In the genomic region with DNA sequence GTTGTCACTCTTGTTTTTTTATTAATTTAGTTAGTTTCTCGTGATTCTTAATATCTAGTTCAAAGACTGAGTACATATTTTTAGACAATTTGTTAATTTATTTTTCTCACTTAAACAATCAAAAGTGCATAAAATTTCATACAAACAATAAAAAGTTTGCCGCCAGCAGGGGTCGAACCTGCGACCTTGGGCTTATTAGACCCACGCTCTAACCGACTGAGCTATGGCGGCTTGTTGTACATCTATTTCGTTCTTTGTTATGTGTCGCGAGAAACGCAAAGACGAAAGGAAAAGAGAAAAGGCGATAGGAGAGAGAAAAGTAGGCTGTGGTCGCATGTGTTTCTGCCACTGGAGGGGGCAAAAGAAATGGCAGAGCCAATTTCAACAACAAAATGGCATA, we compare ENCODE assay signal across 4 worm cellular contexts.
A peak's percentile ranks its signal among the peaks of the same experiment; 100 is the strongest.
TF ChIP-seq lines count a peak whose summit lies in the region.

No protein-coding gene starts in this region.

TF ChIP-seq in whole organism, L2 larva, 48 proteins besides CTCF, POLR2A, EP300 and RAD21 (continues in another document):
- TF ChIP-seq snpc-4 (tag; optimal IDR thresholded peaks at IDR 0.05; lab: Kevin White, UChicago) (peak; percentile 23), lin-11 (tag; optimal IDR thresholded peaks at IDR 0.05; lab: Kevin White, UChicago) (peak; percentile 69), crh-2 (tag; optimal IDR thresholded peaks at IDR 0.05; lab: Kevin White, UChicago) (peak; percentile 84), ceh-82 (tag; optimal IDR thresholded peaks at IDR 0.05; lab: Kevin White, UChicago) (no peak), ZK546.5 (tag; optimal IDR thresholded peaks at IDR 0.05; lab: Kevin White, UChicago) (no peak), fos-1 (tag; optimal IDR thresholded peaks at IDR 0.05; lab: Kevin White, UChicago) (peak; percentile 91), unc-62 (GFP tag; optimal IDR thresholded peaks at IDR 0.05; lab: Kevin White, UChicago) (peak; percentile 26), nhr-10 (tag; optimal IDR thresholded peaks at IDR 0.05; lab: Kevin White, UChicago) (no peak), sma-9 (GFP tag; optimal IDR thresholded peaks at IDR 0.05; lab: Kevin White, UChicago) (peak; percentile 80), sma-9 (tag; optimal IDR thresholded peaks at IDR 0.05; lab: Kevin White, UChicago) (no peak), ceh-16 (tag; optimal IDR thresholded peaks at IDR 0.05; lab: Kevin White, UChicago) (no peak), ztf-4 (tag; optimal IDR thresholded peaks at IDR 0.05; lab: Kevin White, UChicago) (peak; percentile 47), sma-3 (GFP tag; optimal IDR thresholded peaks at IDR 0.05; lab: Kevin White, UChicago) (peak; percentile 72), ama-1 (optimal IDR thresholded peaks at IDR 0.05; lab: Kevin White, UChicago) (no peak), nhr-77 (tag; optimal IDR thresholded peaks at IDR 0.05; lab: Kevin White, UChicago) (no peak), lin-13 (GFP tag; optimal IDR thresholded peaks at IDR 0.05; lab: Kevin White, UChicago) (peak; percentile 83), ztf-1 (GFP tag; conservative IDR thresholded peaks at IDR 0.05; lab: Robert Waterston, UW) (no peak), gmeb-1 (tag; optimal IDR thresholded peaks at IDR 0.05; lab: Kevin White, UChicago) (peak; percentile 60), nhr-6 (tag; optimal IDR thresholded peaks at IDR 0.05; lab: Kevin White, UChicago) (peak; percentile 33), mbf-1 (tag; optimal IDR thresholded peaks at IDR 0.05; lab: Kevin White, UChicago) (no peak), peb-1 (tag; optimal IDR thresholded peaks at IDR 0.05; lab: Kevin White, UChicago) (no peak), R02D3.7 (tag; optimal IDR thresholded peaks at IDR 0.05; lab: Kevin White, UChicago) (no peak), aly-2 (tag; optimal IDR thresholded peaks at IDR 0.05; lab: Kevin White, UChicago) (no peak)

TF ChIP-seq in whole organism, L4 larva, 104 proteins besides CTCF, POLR2A, EP300 and RAD21 (continues in another document):
- TF ChIP-seq tra-1 (GFP tag; IDR thresholded peaks at IDR 0.05; lab: Robert Waterston, UW) (peak; percentile 92), duxl-1 (tag; optimal IDR thresholded peaks at IDR 0.05; lab: Kevin White, UChicago; ENCODE audit: poor library complexity) (peak; percentile 78), jun-1 (tag; optimal IDR thresholded peaks at IDR 0.05; lab: Kevin White, UChicago) (peak; percentile 3), D1046.2 (GFP tag; IDR thresholded peaks at IDR 0.05; lab: Robert Waterston, UW) (peak; percentile 86), zip-2 (tag; optimal IDR thresholded peaks at IDR 0.05; lab: Kevin White, UChicago) (peak; percentile 74), F44E2.7 (GFP tag; IDR thresholded peaks at IDR 0.05; lab: Robert Waterston, UW) (peak; percentile 74; the same call in 1 of the 2 replicates), T26A8.4 (GFP tag; IDR thresholded peaks at IDR 0.05; lab: Robert Waterston, UW) (peak; percentile 90), sdz-12 (GFP tag; optimal IDR thresholded peaks at IDR 0.05; lab: Kevin White, UChicago) (peak; percentile 74), nhr-41 (GFP tag; IDR thresholded peaks at IDR 0.05; lab: Robert Waterston, UW) (peak; percentile 64; the same call in 1 of the 2 replicates), dve-1 (tag; optimal IDR thresholded peaks at IDR 0.05; lab: Kevin White, UChicago; ENCODE audit: insufficient read depth) (peak; percentile 87), R02D3.7 (tag; optimal IDR thresholded peaks at IDR 0.05; lab: Kevin White, UChicago) (peak; percentile 20), set-16 (GFP tag; IDR thresholded peaks at IDR 0.05; lab: Robert Waterston, UW) (0 out of 2 replicates have a peak, but pooled peaks have one; percentile 11), mdt-29 (GFP tag; IDR thresholded peaks at IDR 0.05; lab: Robert Waterston, UW) (peak; percentile 87), unc-39 (tag; optimal IDR thresholded peaks at IDR 0.05; lab: Kevin White, UChicago) (no peak), Y48G9A.11 (GFP tag; IDR thresholded peaks at IDR 0.05; lab: Robert Waterston, UW) (peak; percentile 84), daf-19 (GFP tag; conservative IDR thresholded peaks at IDR 0.05; lab: Robert Waterston, UW) (peak; percentile 94), php-3 (GFP tag; IDR thresholded peaks at IDR 0.05; lab: Robert Waterston, UW) (peak; percentile 92), nhr-28 (tag; optimal IDR thresholded peaks at IDR 0.05; lab: Kevin White, UChicago) (peak; percentile 74), ama-1 (optimal IDR thresholded peaks at IDR 0.05; lab: Kevin White, UChicago) (no peak), lsy-2 (tag; optimal IDR thresholded peaks at IDR 0.05; lab: Kevin White, UChicago) (peak; percentile 23 to 80), mes-2 (tag; optimal IDR thresholded peaks at IDR 0.05; lab: Kevin White, UChicago; ENCODE audit: poor library complexity, severe bottlenecking) (peak; percentile 92)

TF ChIP-seq in whole organism, late embryonic, 69 proteins besides CTCF, POLR2A, EP300 and RAD21 (continues in another document):
- peak; percentile 13 for TF ChIP-seq fkh-10 (GFP tag; optimal IDR thresholded peaks at IDR 0.05; lab: Kevin White, UChicago)
- TF ChIP-seq npax-4 (tag; optimal IDR thresholded peaks at IDR 0.05; lab: Kevin White, UChicago), result peak; percentile 88
- TF ChIP-seq ceh-22 (tag; optimal IDR thresholded peaks at IDR 0.05; lab: Kevin White, UChicago), result no peak
- TF ChIP-seq nfya-1 (tag; optimal IDR thresholded peaks at IDR 0.05; lab: Kevin White, UChicago), result peak; percentile 85
- peak; percentile 95 for TF ChIP-seq hlh-6 (tag; optimal IDR thresholded peaks at IDR 0.05; lab: Kevin White, UChicago)
- TF ChIP-seq pag-3 (tag; optimal IDR thresholded peaks at IDR 0.05; lab: Kevin White, UChicago; ENCODE audit: borderline replicate concordance), result peak; percentile 90
- TF ChIP-seq elt-4 (tag; optimal IDR thresholded peaks at IDR 0.05; lab: Kevin White, UChicago), result peak; percentile 74
- no peak for TF ChIP-seq nhr-11 (tag; optimal IDR thresholded peaks at IDR 0.05; lab: Kevin White, UChicago)
- peak; percentile 83 for TF ChIP-seq ceh-9 (tag; optimal IDR thresholded peaks at IDR 0.05; lab: Kevin White, UChicago)
- TF ChIP-seq dve-1 (tag; optimal IDR thresholded peaks at IDR 0.05; lab: Kevin White, UChicago), result peak; percentile 94
- TF ChIP-seq fkh-6 (tag; optimal IDR thresholded peaks at IDR 0.05; lab: Kevin White, UChicago), result peak; percentile 93
- peak; percentile 89 for TF ChIP-seq ceh-48 (tag; optimal IDR thresholded peaks at IDR 0.05; lab: Kevin White, UChicago)
- TF ChIP-seq ztf-16 (tag; optimal IDR thresholded peaks at IDR 0.05; lab: Kevin White, UChicago), result peak; percentile 89
- TF ChIP-seq unc-42 (tag; optimal IDR thresholded peaks at IDR 0.05; lab: Kevin White, UChicago), result peak; percentile 92
- peak; percentile 95 for TF ChIP-seq Y22D7AL.16 (tag; optimal IDR thresholded peaks at IDR 0.05; lab: Kevin White, UChicago)
- TF ChIP-seq eyg-1 (tag; optimal IDR thresholded peaks at IDR 0.05; lab: Kevin White, UChicago), result peak; percentile 88
- TF ChIP-seq pha-4 (tag; optimal IDR thresholded peaks at IDR 0.05; lab: Kevin White, UChicago), result no peak
- TF ChIP-seq syd-9 (tag; optimal IDR thresholded peaks at IDR 0.05; lab: Kevin White, UChicago), result peak; percentile 93
- TF ChIP-seq ceh-24 (tag; optimal IDR thresholded peaks at IDR 0.05; lab: Kevin White, UChicago), result peak; percentile 87
- peak; percentile 94 for TF ChIP-seq unc-3 (GFP tag; conservative IDR thresholded peaks at IDR 0.05; lab: Robert Waterston, UW)
- TF ChIP-seq unc-3 (tag; optimal IDR thresholded peaks at IDR 0.05; lab: Kevin White, UChicago), result peak; percentile 90
- peak; percentile 97 for TF ChIP-seq T23F11.4 (GFP tag; optimal IDR thresholded peaks at IDR 0.05; lab: Kevin White, UChicago)
- peak; percentile 95 for TF ChIP-seq pha-2 (tag; optimal IDR thresholded peaks at IDR 0.05; lab: Kevin White, UChicago)
- TF ChIP-seq pax-1 (tag; optimal IDR thresholded peaks at IDR 0.05; lab: Kevin White, UChicago), result peak; percentile 5

TF ChIP-seq in whole organism, mixed stage, embryonic, 35 proteins besides CTCF, POLR2A, EP300 and RAD21 (continues in another document):
- TF ChIP-seq mls-2 (tag; optimal IDR thresholded peaks at IDR 0.05; lab: Kevin White, UChicago) (peak; percentile 99), zip-8 (tag; optimal IDR thresholded peaks at IDR 0.05; lab: Kevin White, UChicago) (no peak), nhr-2 (tag; optimal IDR thresholded peaks at IDR 0.05; lab: Kevin White, UChicago) (no peak), drap-1 (GFP tag; optimal IDR thresholded peaks at IDR 0.05; lab: Kevin White, UChicago) (peak; percentile 98), ham-2 (GFP tag; optimal IDR thresholded peaks at IDR 0.05; lab: Kevin White, UChicago) (peak; percentile 97), nhr-12 (tag; optimal IDR thresholded peaks at IDR 0.05; lab: Kevin White, UChicago) (peak; percentile 56), blmp-1 (tag; optimal IDR thresholded peaks at IDR 0.05; lab: Kevin White, UChicago) (no peak), snpc-4 (tag; optimal IDR thresholded peaks at IDR 0.05; lab: Kevin White, UChicago) (no peak), tbx-8 (GFP tag; optimal IDR thresholded peaks at IDR 0.05; lab: Kevin White, UChicago) (peak; percentile 92), lsy-2 (tag; optimal IDR thresholded peaks at IDR 0.05; lab: Kevin White, UChicago) (peak; percentile 55), ceh-39 (tag; optimal IDR thresholded peaks at IDR 0.05; lab: Kevin White, UChicago) (peak; percentile 15), ceh-43 (GFP tag; optimal IDR thresholded peaks at IDR 0.05; lab: Kevin White, UChicago) (peak; percentile 94), pha-4 (tag; optimal IDR thresholded peaks at IDR 0.05; lab: Kevin White, UChicago) (peak; percentile 64), mep-1 (tag; optimal IDR thresholded peaks at IDR 0.05; lab: Kevin White, UChicago) (peak; percentile 93), elt-1 (tag; optimal IDR thresholded peaks at IDR 0.05; lab: Kevin White, UChicago; ENCODE audit: borderline replicate concordance, insufficient read depth) (no peak), M03D4.4 (tag; optimal IDR thresholded peaks at IDR 0.05; lab: Kevin White, UChicago) (peak; percentile 96), mab-5 (tag; optimal IDR thresholded peaks at IDR 0.05; lab: Kevin White, UChicago) (peak; percentile 74), sem-2 (GFP tag; optimal IDR thresholded peaks at IDR 0.05; lab: Kevin White, UChicago) (peak; percentile 93), unc-62 (GFP tag; optimal IDR thresholded peaks at IDR 0.05; lab: Kevin White, UChicago) (peak; percentile 74), nhr-76 (tag; optimal IDR thresholded peaks at IDR 0.05; lab: Kevin White, UChicago) (peak; percentile 27), unc-39 (tag; optimal IDR thresholded peaks at IDR 0.05; lab: Kevin White, UChicago) (peak; percentile 54), nhr-28 (tag; optimal IDR thresholded peaks at IDR 0.05; lab: Kevin White, UChicago) (peak; percentile 56), elt-3 (tag; optimal IDR thresholded peaks at IDR 0.05; lab: Kevin White, UChicago) (peak; percentile 52), unc-120 (tag; optimal IDR thresholded peaks at IDR 0.05; lab: Kevin White, UChicago; ENCODE audit: poor library complexity, severe bottlenecking) (peak; percentile 95), bed-3 (GFP tag; optimal IDR thresholded peaks at IDR 0.05; lab: Kevin White, UChicago) (peak; percentile 92), lin-13 (tag; optimal IDR thresholded peaks at IDR 0.05; lab: Kevin White, UChicago) (peak; percentile 66), sptf-1 (tag; optimal IDR thresholded peaks at IDR 0.05; lab: Kevin White, UChicago) (peak; percentile 98)
